Worm (Caenorhabditis elegans) whole organism, L3 larva: Measurements from ENCODE around the gene ctsa-1.2.

Experiments used
- ceh-82 ChIP-seq: fragments of 150-350 bp; optimal IDR thresholded peaks from 2 replicates; lab custom pipeline; 2014; ENCODE audit warnings: missing biosample characterization, missing genetic modification characterization
- nhr-25 ChIP-seq: sonication (generic microtip); optimal IDR thresholded peaks from 2 replicates; lab custom pipeline; 2017; ENCODE audit warnings: missing biosample characterization, missing genetic modification characterization

DNA sequence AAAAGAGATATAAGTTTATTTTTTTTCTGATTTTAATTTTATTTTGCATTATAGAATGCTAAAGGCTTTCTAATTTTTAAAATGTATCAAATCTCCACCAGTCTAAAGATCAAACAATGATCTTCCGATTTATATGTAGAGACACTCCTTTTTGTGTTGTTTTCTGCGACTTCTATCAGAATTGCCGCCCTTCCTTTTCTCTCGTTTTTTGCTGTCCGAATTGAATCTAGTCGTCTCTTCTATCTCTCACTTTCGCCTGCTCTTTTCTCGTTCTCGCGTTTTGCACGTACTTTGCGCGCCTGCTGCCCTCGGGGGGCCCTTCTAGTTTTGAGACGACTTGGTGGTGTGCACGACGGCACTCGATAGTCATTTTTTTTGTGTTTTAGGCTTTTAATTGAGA lies 14.8 kb upstream of the ctsa-1.2 start:
- no peak for TF ChIP-seq nhr-25
- TF ChIP-seq ceh-82 (tag; lab: Kevin White, UChicago) = no peak
